Fruit fly (Drosophila melanogaster) whole organism, embryonic: ENCODE data around the gene CG6325.
A peak's percentile ranks its signal among the peaks of the same experiment; 100 is the strongest.
"Not testable (repeated sequence)": the region's sequence is repeated elsewhere in the genome, so short reads cannot be mapped to it uniquely, and the experiment has no call there.

Source experiments
- Atf6 ChIP-seq: fragments of 200-800 bp; sonication (Bioruptor generic); IDR thresholded peaks from 2 replicates; pipeline ENCODE4 v1.3.6; 2022; ENCODE audit warnings: missing biosample characterization, missing genetic modification characterization
- CG15073 ChIP-seq: fragments of 200-800 bp; sonication (Bioruptor generic); optimal IDR thresholded peaks from 2 replicates; lab custom pipeline; 2016; ENCODE audit warnings: missing biosample characterization, missing genetic modification characterization
- CG15479 ChIP-seq: fragments of 200-800 bp; sonication (Bioruptor generic); optimal IDR thresholded peaks from 3 replicates; lab custom pipeline; 2019; ENCODE audit warnings: missing biosample characterization, mild to moderate bottlenecking, missing genetic modification characterization, moderate library complexity
- CG1602 ChIP-seq: fragments of 200-800 bp; sonication (Bioruptor generic); optimal IDR thresholded peaks from 3 replicates; lab custom pipeline; 2016; ENCODE audit warnings: missing biosample characterization, missing genetic modification characterization
- CG18011 ChIP-seq: fragments of 200-800 bp; sonication (Bioruptor generic); optimal IDR thresholded peaks from 2 replicates; lab custom pipeline; 2017; ENCODE audit warnings: missing biosample characterization, missing genetic modification characterization, mild to moderate bottlenecking, moderate library complexity, missing genotype
- CG2129 ChIP-seq: fragments of 200-800 bp; sonication (Bioruptor generic); IDR thresholded peaks from 2 replicates; pipeline ENCODE4 v1.3.6; 2022; ENCODE audit warnings: missing biosample characterization, missing genetic modification characterization; ENCODE audit not compliant: partially characterized antibody
- CG31388 ChIP-seq: fragments of 200-800 bp; sonication (Bioruptor generic); optimal IDR thresholded peaks from 2 replicates; lab custom pipeline; 2016; ENCODE audit warnings: missing biosample characterization, missing genetic modification characterization
- CG32767 ChIP-seq: fragments of 200-800 bp; sonication (Bioruptor generic); IDR thresholded peaks from 2 replicates; pipeline ENCODE4 v1.3.6; 2022; ENCODE audit warnings: missing biosample characterization, missing genetic modification characterization
- CG3847 ChIP-seq: fragments of 200-800 bp; sonication (Bioruptor generic); IDR thresholded peaks from 2 replicates; pipeline ENCODE4 v1.3.6; 2022; ENCODE audit warnings: missing biosample characterization, missing genetic modification characterization
- CG4360 ChIP-seq: fragments of 200-800 bp; sonication (Bioruptor generic); IDR thresholded peaks from 2 replicates; pipeline ENCODE4 v1.3.6; 2022; ENCODE audit warnings: missing biosample characterization, missing genetic modification characterization
- CG4404 ChIP-seq: fragments of 200-800 bp; sonication (Bioruptor generic); IDR thresholded peaks from 2 replicates; pipeline ENCODE4 v1.3.6; 2022; ENCODE audit warnings: missing biosample characterization, missing genetic modification characterization
- CG4617 ChIP-seq: fragments of 200-800 bp; sonication (Bioruptor generic); optimal IDR thresholded peaks from 3 replicates; lab custom pipeline; 2016; ENCODE audit warnings: missing biosample characterization, missing genetic modification characterization, borderline replicate concordance
- CG7357 ChIP-seq: fragments of 200-800 bp; sonication (Bioruptor generic); IDR thresholded peaks from 3 replicates; pipeline ENCODE4 v1.3.6; 2022; ENCODE audit warnings: missing biosample characterization, missing genetic modification characterization
- CG7987 ChIP-seq: fragments of 200-800 bp; sonication (Bioruptor generic); optimal IDR thresholded peaks from 2 replicates; lab custom pipeline; 2018; ENCODE audit warnings: missing biosample characterization, mild to moderate bottlenecking, missing genetic modification characterization, moderate library complexity
- CG9727 ChIP-seq: fragments of 200-800 bp; sonication (Bioruptor generic); optimal IDR thresholded peaks from 3 replicates; lab custom pipeline; 2017; ENCODE audit warnings: missing biosample characterization, mild to moderate bottlenecking, missing genetic modification characterization
- H15 ChIP-seq: fragments of 200-800 bp; sonication (Bioruptor generic); IDR thresholded peaks from 3 replicates; pipeline ENCODE4 v1.3.6; 2022; ENCODE audit warnings: missing biosample characterization, missing genetic modification characterization
- Hey ChIP-seq: fragments of 200-800 bp; sonication (Bioruptor generic); optimal IDR thresholded peaks from 3 replicates; lab custom pipeline; 2018; ENCODE audit warnings: missing biosample characterization, mild to moderate bottlenecking, missing genetic modification characterization
- Lim3 ChIP-seq: fragments of 200-800 bp; sonication (Bioruptor generic); IDR thresholded peaks from 2 replicates; pipeline ENCODE4 v1.3.6; 2022; ENCODE audit warnings: missing biosample characterization, missing genetic modification characterization
- Nf-YC ChIP-seq: fragments of 200-800 bp; optimal IDR thresholded peaks from 3 replicates; lab custom pipeline; 2019; ENCODE audit warnings: missing biosample characterization, mild to moderate bottlenecking, missing genetic modification characterization, moderate library complexity
- Ptx1 ChIP-seq: fragments of 200-800 bp; sonication (Bioruptor generic); IDR thresholded peaks from 2 replicates; pipeline ENCODE4 v1.3.6; 2022; ENCODE audit warnings: missing biosample characterization, missing genetic modification characterization
- Trl ChIP-seq, 3 experiments: fragments of >200 bp in 2 of 3; fragments of 200-800 bp in 1 of 3; sonication (Bioruptor generic) in 1 of 3; optimal IDR thresholded peaks; 2 replicates in 1 of 3; 3 replicates in 2 of 3; lab custom pipeline; 2016 to 2017; ENCODE audit warnings: missing biosample characterization in 1 of 3, missing genetic modification characterization in 1 of 3
- Xrp1 ChIP-seq: fragments of 200-800 bp; sonication (Bioruptor generic); IDR thresholded peaks from 2 replicates; pipeline ENCODE4 v1.3.6; 2022; ENCODE audit warnings: missing biosample characterization, missing genetic modification characterization
- bigmax ChIP-seq: fragments of 200-800 bp; sonication (Bioruptor generic); optimal IDR thresholded peaks from 2 replicates; lab custom pipeline; 2018; ENCODE audit warnings: missing biosample characterization, mild to moderate bottlenecking, missing genetic modification characterization
- cwo ChIP-seq: fragments of 200-800 bp; sonication (Bioruptor generic); optimal IDR thresholded peaks from 3 replicates; lab custom pipeline; 2017; ENCODE audit warnings: missing biosample characterization, missing genetic modification characterization, mild to moderate bottlenecking, moderate library complexity, missing genetic modification reagents
- dati ChIP-seq: fragments of 200-800 bp; sonication (Bioruptor generic); IDR thresholded peaks from 2 replicates; pipeline ENCODE4 v1.3.6; 2022; ENCODE audit warnings: missing biosample characterization, missing genetic modification characterization
- fd102C ChIP-seq: fragments of 200-800 bp; sonication (Bioruptor generic); optimal IDR thresholded peaks from 2 replicates; lab custom pipeline; 2018; ENCODE audit warnings: missing biosample characterization, mild to moderate bottlenecking, missing genetic modification characterization, moderate library complexity
- fd3F ChIP-seq: fragments of 200-800 bp; sonication (Bioruptor generic); optimal IDR thresholded peaks from 2 replicates; lab custom pipeline; 2018; ENCODE audit warnings: missing biosample characterization, mild to moderate bottlenecking, missing genetic modification characterization, moderate library complexity
- gce ChIP-seq: fragments of 200-800 bp; sonication (Bioruptor generic); IDR thresholded peaks from 3 replicates; pipeline ENCODE4 v1.3.6; 2022; ENCODE audit warnings: missing biosample characterization, missing genetic modification characterization
- gem ChIP-seq: fragments of 200-800 bp; sonication (Bioruptor generic); optimal IDR thresholded peaks from 2 replicates; lab custom pipeline; 2019; ENCODE audit warnings: missing biosample characterization, mild to moderate bottlenecking, missing genetic modification characterization, moderate library complexity
- grn ChIP-seq: fragments of 200-800 bp; sonication (Bioruptor generic); optimal IDR thresholded peaks from 3 replicates; lab custom pipeline; 2017; ENCODE audit warnings: missing biosample characterization, missing genetic modification characterization
- hth ChIP-seq: fragments of >200 bp; optimal IDR thresholded peaks from 2 replicates; lab custom pipeline; 2017; ENCODE audit warnings: inconsistent platforms
- lilli ChIP-seq: fragments of 200-800 bp; sonication (Bioruptor generic); optimal IDR thresholded peaks from 3 replicates; lab custom pipeline; 2016; ENCODE audit warnings: missing biosample characterization, missing genetic modification characterization
- odd ChIP-seq: fragments of 200-800 bp; sonication (Bioruptor generic); optimal IDR thresholded peaks from 2 replicates; lab custom pipeline; 2017; ENCODE audit warnings: missing biosample characterization, mild to moderate bottlenecking, missing genetic modification characterization
- scrt ChIP-seq: fragments of 200-800 bp; sonication (Bioruptor generic); optimal IDR thresholded peaks from 2 replicates; lab custom pipeline; 2018; ENCODE audit warnings: missing biosample characterization, mild to moderate bottlenecking, missing genetic modification characterization, moderate library complexity
- sd ChIP-seq: fragments of 200-800 bp; sonication (Bioruptor generic); optimal IDR thresholded peaks from 3 replicates; lab custom pipeline; 2018; ENCODE audit warnings: missing biosample characterization, mild to moderate bottlenecking, missing genetic modification characterization, moderate library complexity
- sim ChIP-seq: fragments of 200-800 bp; sonication (Bioruptor generic); IDR thresholded peaks from 2 replicates; pipeline ENCODE4 v1.3.6; 2022; ENCODE audit warnings: missing biosample characterization, missing genetic modification characterization
- slou ChIP-seq: fragments of 200-800 bp; sonication (Bioruptor generic); optimal IDR thresholded peaks from 3 replicates; lab custom pipeline; 2016; ENCODE audit warnings: missing biosample characterization, missing genetic modification characterization
- sqz ChIP-seq: fragments of 200-800 bp; sonication (Bioruptor generic); optimal IDR thresholded peaks from 3 replicates; lab custom pipeline; 2018; ENCODE audit warnings: missing biosample characterization, mild to moderate bottlenecking, missing genetic modification characterization
- unpg ChIP-seq: fragments of 200-800 bp; sonication (Bioruptor generic); optimal IDR thresholded peaks from 3 replicates; lab custom pipeline; 2018; ENCODE audit warnings: missing biosample characterization, mild to moderate bottlenecking, missing genetic modification characterization, moderate library complexity
- usp ChIP-seq: fragments of >200 bp; optimal IDR thresholded peaks from 2 replicates; lab custom pipeline; 2017; ENCODE audit warnings: missing biosample characterization, missing genetic modification characterization
- vvl ChIP-seq: fragments of 200-800 bp; sonication (Bioruptor generic); IDR thresholded peaks from 2 replicates; pipeline ENCODE4 v1.3.6; 2022; ENCODE audit warnings: missing biosample characterization, missing genetic modification characterization
- zfh2 ChIP-seq: fragments of 200-800 bp; sonication (Bioruptor generic); optimal IDR thresholded peaks from 2 replicates; lab custom pipeline; 2016; ENCODE audit warnings: missing biosample characterization, missing genetic modification characterization

CG6325 gene

dm6 chr3R:10388128-10389026 lies 18.7 kb downstream of the CG6325 start, which contains the start of gene cwo (continued):
- TF ChIP-seq grn (GFP tag; lab: Kevin White, UChicago) (peak; percentile 85), Lim3 (no peak), CG31388 (GFP tag; lab: Kevin White, UChicago) (no peak), sqz (GFP tag; lab: Kevin White, UChicago) (peak; percentile 81), odd (GFP tag; lab: Kevin White, UChicago) (peak; percentile 35), scrt (GFP tag; lab: Kevin White, UChicago) (peak; percentile 48), vvl (GFP tag; lab: Robert Waterston, UW) (no peak), usp (no peak), CG15073 (no peak), fd102C (no peak), unpg (no peak), Ptx1 (GFP tag; lab: Robert Waterston, UW) (no peak)

dm6 chr3R:10386945-10387344 lies 20.1 kb downstream of the CG6325 start:
- peak; percentile 2 for TF ChIP-seq scrt (GFP tag; lab: Kevin White, UChicago)
- peak; percentile 10 for TF ChIP-seq CG7987 (GFP tag; lab: Kevin White, UChicago)
- peak; percentile 8 to 54 for TF ChIP-seq Trl (optimal IDR thresholded peaks at IDR 0.05; lab: Kevin White, UChicago)
- not testable (repeated sequence) for TF ChIP-seq Trl (GFP tag; optimal IDR thresholded peaks at IDR 0.05; lab: Kevin White, UChicago)
- peak; percentile 98 for TF ChIP-seq cwo (GFP tag; lab: Kevin White, UChicago)
- peak; percentile 8 for TF ChIP-seq sd

dm6 chr3R:10384474-10384873 lies 22.6 kb downstream of the CG6325 start:
- peak; percentile 16 for TF ChIP-seq gem
- TF ChIP-seq cwo (GFP tag; lab: Kevin White, UChicago) = peak; percentile 100

dm6 chr3R:10380979-10381378 lies 26.1 kb downstream of the CG6325 start:
- TF ChIP-seq cwo (GFP tag; lab: Kevin White, UChicago) = peak; percentile 98
- peak; percentile 7 for TF ChIP-seq gem

dm6 chr3R:10380025-10380424 lies 27.1 kb downstream of the CG6325 start:
- TF ChIP-seq slou (GFP tag; lab: Kevin White, UChicago) (no peak), lilli (GFP tag; lab: Kevin White, UChicago) (peak; percentile 19), H15 (GFP tag; lab: Robert Waterston, UW) (no peak), CG9727 (GFP tag; lab: Kevin White, UChicago) (no peak), fd3F (GFP tag; lab: Kevin White, UChicago) (peak; percentile 21), sim (GFP tag; lab: Robert Waterston, UW) (no peak), CG4360 (GFP tag; lab: Robert Waterston, UW) (no peak), vvl (GFP tag; lab: Robert Waterston, UW) (no peak), Lim3 (no peak), Xrp1 (GFP tag; lab: Robert Waterston, UW) (no peak), CG32767 (GFP tag; lab: Robert Waterston, UW) (no peak), CG7357 (no peak), gce (no peak), Atf6 (no peak), CG18011 (GFP tag; lab: Kevin White, UChicago) (no peak), CG15479 (GFP tag; lab: Kevin White, UChicago) (no peak), CG4404 (no peak), bigmax (no peak), CG4617 (GFP tag; lab: Kevin White, UChicago) (no peak), Nf-YC (no peak), grn (GFP tag; lab: Kevin White, UChicago) (no peak), hth (lab: Kevin White, UChicago) (no peak), CG3847 (no peak), dati (GFP tag; lab: Robert Waterston, UW) (no peak), CG1602 (GFP tag; lab: Kevin White, UChicago) (no peak), CG2129 (GFP tag; lab: Robert Waterston, UW) (no peak), Hey (tag; lab: Kevin White, UChicago) (no peak), CG7987 (GFP tag; lab: Kevin White, UChicago) (no peak), zfh2 (GFP tag; lab: Kevin White, UChicago) (no peak)
